Fruit fly (Drosophila melanogaster) S2 (cell line): ENCODE data around the gene CG31823.

Source experiments
- CG8478 ChIP-seq: fragments of >200 bp; optimal IDR thresholded peaks from 2 replicates; lab custom pipeline; 2018
- CTCF ChIP-seq, 2 experiments: fragments of >200 bp; optimal IDR thresholded peaks; 2 replicates each; lab custom pipeline; 2018

DNA sequence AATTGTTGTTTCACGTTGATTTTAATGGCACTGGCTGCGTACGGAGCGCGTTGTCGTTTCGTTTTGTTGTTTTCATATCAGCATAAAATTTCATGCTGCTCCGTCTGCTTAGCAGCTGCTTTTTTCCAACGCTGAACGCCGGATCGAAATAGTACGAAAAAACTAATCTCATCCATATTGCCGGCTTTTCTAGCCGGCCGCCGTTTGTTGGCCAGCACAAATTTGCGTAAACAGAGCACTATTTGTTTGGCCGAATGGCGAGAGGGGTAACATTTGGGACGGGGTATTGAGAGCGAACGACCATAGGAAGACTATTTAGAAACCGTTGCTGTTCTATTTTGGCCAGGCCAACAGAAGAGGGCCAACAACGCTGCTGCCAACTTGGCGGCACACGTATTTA, 9.5 kb upstream of the CG31823 start:
- no peak for TF ChIP-seq CG8478 (lab: Kevin White, UChicago)
- no peak for TF ChIP-seq CTCF (optimal IDR thresholded peaks at IDR 0.05; lab: Kevin White, UChicago)
